Fruit fly (Drosophila melanogaster) whole organism, embryonic: ENCODE data around the gene CG42487.

Source experiments
- Antp ChIP-seq: fragments of 200-800 bp; sonication (Bioruptor generic); optimal IDR thresholded peaks from 3 replicates; lab custom pipeline; 2016; ENCODE audit warnings: missing biosample characterization, missing genetic modification characterization
- CG10543 ChIP-seq: fragments of 200-800 bp; sonication (Bioruptor generic); optimal IDR thresholded peaks from 3 replicates; lab custom pipeline; 2017; ENCODE audit warnings: missing biosample characterization, mild to moderate bottlenecking, missing genetic modification characterization, moderate library complexity
- CG11456 ChIP-seq: fragments of 200-800 bp; sonication (Bioruptor generic); IDR thresholded peaks from 3 replicates; pipeline ENCODE4 v1.3.6; 2022; ENCODE audit warnings: missing biosample characterization, missing genetic modification characterization
- CG11695 ChIP-seq: fragments of 200-800 bp; sonication (Bioruptor generic); IDR thresholded peaks from 3 replicates; pipeline ENCODE4 v1.3.6; 2022; ENCODE audit warnings: missing biosample characterization, missing genetic modification characterization
- CG12071 ChIP-seq: fragments of 200-800 bp; sonication (Bioruptor generic); optimal IDR thresholded peaks from 3 replicates; lab custom pipeline; 2018; ENCODE audit warnings: missing biosample characterization, mild to moderate bottlenecking, missing genetic modification characterization
- CG13775 ChIP-seq: fragments of 200-800 bp; sonication (Bioruptor generic); optimal IDR thresholded peaks from 3 replicates; lab custom pipeline; 2017; ENCODE audit warnings: missing biosample characterization, mild to moderate bottlenecking, missing genetic modification characterization
- CG14965 ChIP-seq: fragments of 200-800 bp; sonication (Bioruptor generic); optimal IDR thresholded peaks from 2 replicates; lab custom pipeline; 2016; ENCODE audit warnings: missing biosample characterization, missing genetic modification characterization, borderline replicate concordance
- CG17328 ChIP-seq: fragments of 200-800 bp; sonication (Bioruptor generic); IDR thresholded peaks from 2 replicates; pipeline ENCODE4 v1.3.6; 2022; ENCODE audit warnings: missing biosample characterization, missing genetic modification characterization
- CG18011 ChIP-seq: fragments of 200-800 bp; sonication (Bioruptor generic); optimal IDR thresholded peaks from 2 replicates; lab custom pipeline; 2017; ENCODE audit warnings: missing biosample characterization, missing genetic modification characterization, mild to moderate bottlenecking, moderate library complexity, missing genotype
- CG31365 ChIP-seq: fragments of 200-800 bp; sonication (Bioruptor generic); optimal IDR thresholded peaks from 2 replicates; lab custom pipeline; 2018; ENCODE audit warnings: missing biosample characterization, mild to moderate bottlenecking, missing genetic modification characterization
- CG3163 ChIP-seq: fragments of 200-800 bp; sonication (Bioruptor generic); optimal IDR thresholded peaks from 3 replicates; lab custom pipeline; 2016; ENCODE audit warnings: missing biosample characterization, missing genetic modification characterization
- CG43689 ChIP-seq: fragments of 200-800 bp; sonication (Bioruptor generic); IDR thresholded peaks from 2 replicates; pipeline ENCODE4 v1.3.6; 2022; ENCODE audit warnings: missing biosample characterization, missing genetic modification characterization
- CG6175 ChIP-seq: fragments of 200-800 bp; sonication (Bioruptor generic); IDR thresholded peaks from 3 replicates; pipeline ENCODE4 v1.3.6; 2022; ENCODE audit warnings: missing biosample characterization, missing genetic modification characterization
- CG7786 ChIP-seq: fragments of 200-800 bp; sonication (Bioruptor generic); optimal IDR thresholded peaks from 2 replicates; lab custom pipeline; 2016; ENCODE audit warnings: missing biosample characterization, missing genetic modification characterization
- CG7987 ChIP-seq: fragments of 200-800 bp; sonication (Bioruptor generic); optimal IDR thresholded peaks from 2 replicates; lab custom pipeline; 2018; ENCODE audit warnings: missing biosample characterization, mild to moderate bottlenecking, missing genetic modification characterization, moderate library complexity
- CG8290 ChIP-seq, 3 experiments: fragments of 200-800 bp; sonication (Bioruptor generic); optimal IDR thresholded peaks; 2 replicates each; lab custom pipeline; 2016 to 2019; ENCODE audit warnings: missing biosample characterization in 3 of 3, missing genetic modification characterization in 3 of 3, mild to moderate bottlenecking in 2 of 3, moderate library complexity in 1 of 3
- CG8944 ChIP-seq: fragments of 200-800 bp; sonication (Bioruptor generic); optimal IDR thresholded peaks from 3 replicates; lab custom pipeline; 2016; ENCODE audit warnings: missing biosample characterization, missing genetic modification characterization
- CG9932 ChIP-seq: fragments of 200-800 bp; sonication (Bioruptor generic); IDR thresholded peaks from 2 replicates; pipeline ENCODE4 v1.3.6; 2022; ENCODE audit warnings: missing biosample characterization, missing genetic modification characterization
- Dfd ChIP-seq, 2 experiments: fragments of >200 bp; optimal IDR thresholded peaks; 2 replicates each; lab custom pipeline; 2017; ENCODE audit warnings: missing biosample characterization in 2 of 2, missing genetic modification characterization in 2 of 2
- Drgx ChIP-seq: fragments of 200-800 bp; sonication (Bioruptor generic); IDR thresholded peaks from 2 replicates; pipeline ENCODE4 v1.3.6; 2022; ENCODE audit warnings: missing biosample characterization, missing genetic modification characterization
- Eip74EF ChIP-seq, 2 experiments: fragments of 200-800 bp in 1 of 2; fragments of >200 bp in 1 of 2; sonication (Bioruptor generic) in 1 of 2; optimal IDR thresholded peaks; 2 replicates each; lab custom pipeline; 2017 to 2019; ENCODE audit warnings: missing biosample characterization in 2 of 2, missing genetic modification characterization in 2 of 2, mild to moderate bottlenecking in 1 of 2, moderate library complexity in 1 of 2
- HmgZ ChIP-seq: fragments of 200-800 bp; sonication (Bioruptor generic); optimal IDR thresholded peaks from 2 replicates; lab custom pipeline; 2018; ENCODE audit warnings: missing biosample characterization, mild to moderate bottlenecking, missing genetic modification characterization
- Max ChIP-seq: fragments of 200-800 bp; sonication (Bioruptor generic); optimal IDR thresholded peaks from 2 replicates; lab custom pipeline; 2016; ENCODE audit warnings: missing biosample characterization, mild to moderate bottlenecking, missing genetic modification characterization
- Med ChIP-seq: fragments of 200-800 bp; sonication (Bioruptor generic); peaks from one replicate; lab custom pipeline; 2016; ENCODE audit warnings: missing biosample characterization, missing genetic modification characterization, mild to moderate bottlenecking, inconsistent platforms, moderate library complexity
- Rfx ChIP-seq: fragments of 200-800 bp; sonication (Bioruptor generic); IDR thresholded peaks from 2 replicates; pipeline ENCODE4 v1.3.6; 2022; ENCODE audit warnings: missing biosample characterization, missing genetic modification characterization
- Rx ChIP-seq: fragments of 200-800 bp; sonication (Bioruptor generic); IDR thresholded peaks from 2 replicates; pipeline ENCODE4 v1.3.6; 2022; ENCODE audit warnings: missing biosample characterization, missing genetic modification characterization
- Tbp ChIP-seq: fragments of >200 bp; optimal IDR thresholded peaks from 2 replicates; lab custom pipeline; 2018; ENCODE audit warnings: missing biosample characterization, missing genetic modification characterization
- ase ChIP-seq: fragments of 200-800 bp; sonication (Bioruptor generic); IDR thresholded peaks from 3 replicates; pipeline ENCODE4 v1.3.6; 2022; ENCODE audit warnings: missing biosample characterization, missing genetic modification characterization
- br ChIP-seq: fragments of >200 bp; optimal IDR thresholded peaks from 2 replicates; lab custom pipeline; 2017
- caup ChIP-seq: fragments of 200-800 bp; sonication (Bioruptor generic); optimal IDR thresholded peaks from 3 replicates; lab custom pipeline; 2017; ENCODE audit warnings: missing biosample characterization, mild to moderate bottlenecking, missing genetic modification characterization, moderate library complexity; ENCODE audit not compliant: severe bottlenecking
- chm ChIP-seq: fragments of 200-800 bp; sonication (Bioruptor generic); IDR thresholded peaks from 2 replicates; pipeline ENCODE4 v1.3.6; 2022; ENCODE audit warnings: missing biosample characterization, missing genetic modification characterization
- corto ChIP-seq: fragments of 200-800 bp; sonication (Bioruptor generic); optimal IDR thresholded peaks from 2 replicates; lab custom pipeline; 2016; ENCODE audit warnings: missing biosample characterization, mild to moderate bottlenecking, missing genetic modification characterization, moderate library complexity
- cwo ChIP-seq: fragments of 200-800 bp; sonication (Bioruptor generic); optimal IDR thresholded peaks from 3 replicates; lab custom pipeline; 2017; ENCODE audit warnings: missing biosample characterization, missing genetic modification characterization, mild to moderate bottlenecking, moderate library complexity, missing genetic modification reagents
- gce ChIP-seq: fragments of 200-800 bp; sonication (Bioruptor generic); IDR thresholded peaks from 3 replicates; pipeline ENCODE4 v1.3.6; 2022; ENCODE audit warnings: missing biosample characterization, missing genetic modification characterization
- gt ChIP-seq: fragments of 200-800 bp; sonication (Bioruptor generic); IDR thresholded peaks from 2 replicates; pipeline ENCODE4 v1.3.6; 2022; ENCODE audit warnings: missing biosample characterization, missing genetic modification characterization
- ham ChIP-seq: fragments of 200-800 bp; sonication (Bioruptor generic); IDR thresholded peaks from 2 replicates; pipeline ENCODE4 v1.3.6; 2022; ENCODE audit warnings: missing biosample characterization, missing genetic modification characterization
- hb ChIP-seq: fragments of 200-800 bp; sonication (Bioruptor generic); IDR thresholded peaks from 3 replicates; pipeline ENCODE4 v1.3.6; 2022; ENCODE audit warnings: missing biosample characterization, missing genetic modification characterization; ENCODE audit not compliant: partially characterized antibody
- inv ChIP-seq: fragments of 200-800 bp; sonication (Bioruptor generic); IDR thresholded peaks from 2 replicates; pipeline ENCODE4 v1.3.6; 2022; ENCODE audit warnings: missing biosample characterization, missing genetic modification characterization; ENCODE audit not compliant: partially characterized antibody
- jigr1 ChIP-seq: fragments of 200-800 bp; sonication (Bioruptor generic); IDR thresholded peaks from 3 replicates; pipeline ENCODE4 v1.3.6; 2022; ENCODE audit warnings: missing biosample characterization, missing genetic modification characterization
- kah ChIP-seq: fragments of 200-800 bp; sonication (Bioruptor generic); optimal IDR thresholded peaks from 2 replicates; lab custom pipeline; 2018; ENCODE audit warnings: missing biosample characterization, mild to moderate bottlenecking, missing genetic modification characterization
- ken ChIP-seq: fragments of 200-800 bp; sonication (Bioruptor generic); IDR thresholded peaks from 3 replicates; pipeline ENCODE4 v1.3.6; 2022; ENCODE audit warnings: missing biosample characterization, missing genetic modification characterization
- klu ChIP-seq: fragments of 200-800 bp; sonication (Bioruptor generic); IDR thresholded peaks from 2 replicates; pipeline ENCODE4 v1.3.6; 2022; ENCODE audit warnings: missing biosample characterization, missing genetic modification characterization
- p53 ChIP-seq: fragments of 200-800 bp; sonication (Bioruptor generic); optimal IDR thresholded peaks from 2 replicates; lab custom pipeline; 2016; ENCODE audit warnings: missing biosample characterization, missing genetic modification characterization
- prd ChIP-seq, 3 experiments: fragments of >200 bp in 2 of 3; fragments of 200-800 bp in 1 of 3; sonication (Bioruptor generic) in 1 of 3; optimal IDR thresholded peaks in 2 of 3; IDR thresholded peaks in 1 of 3; 2 replicates in 2 of 3; 3 replicates in 1 of 3; pipeline versions ENCODE4 v1.3.6 to Lab custom; 2017 to 2022; ENCODE audit warnings: missing biosample characterization in 1 of 3, missing genetic modification characterization in 1 of 3
- run ChIP-seq: fragments of 200-800 bp; sonication (Bioruptor generic); optimal IDR thresholded peaks from 3 replicates; lab custom pipeline; 2018; ENCODE audit warnings: missing biosample characterization, mild to moderate bottlenecking, missing genetic modification characterization
- slou ChIP-seq: fragments of 200-800 bp; sonication (Bioruptor generic); optimal IDR thresholded peaks from 3 replicates; lab custom pipeline; 2016; ENCODE audit warnings: missing biosample characterization, missing genetic modification characterization
- tin ChIP-seq: fragments of 200-800 bp; sonication (Bioruptor generic); optimal IDR thresholded peaks from 3 replicates; lab custom pipeline; 2016; ENCODE audit warnings: missing biosample characterization, missing genetic modification characterization
- wor ChIP-seq: fragments of 200-800 bp; sonication (Bioruptor generic); IDR thresholded peaks from 2 replicates; pipeline ENCODE4 v1.3.6; 2022; ENCODE audit warnings: missing biosample characterization, missing genetic modification characterization

The CG42487 gene

DNA sequence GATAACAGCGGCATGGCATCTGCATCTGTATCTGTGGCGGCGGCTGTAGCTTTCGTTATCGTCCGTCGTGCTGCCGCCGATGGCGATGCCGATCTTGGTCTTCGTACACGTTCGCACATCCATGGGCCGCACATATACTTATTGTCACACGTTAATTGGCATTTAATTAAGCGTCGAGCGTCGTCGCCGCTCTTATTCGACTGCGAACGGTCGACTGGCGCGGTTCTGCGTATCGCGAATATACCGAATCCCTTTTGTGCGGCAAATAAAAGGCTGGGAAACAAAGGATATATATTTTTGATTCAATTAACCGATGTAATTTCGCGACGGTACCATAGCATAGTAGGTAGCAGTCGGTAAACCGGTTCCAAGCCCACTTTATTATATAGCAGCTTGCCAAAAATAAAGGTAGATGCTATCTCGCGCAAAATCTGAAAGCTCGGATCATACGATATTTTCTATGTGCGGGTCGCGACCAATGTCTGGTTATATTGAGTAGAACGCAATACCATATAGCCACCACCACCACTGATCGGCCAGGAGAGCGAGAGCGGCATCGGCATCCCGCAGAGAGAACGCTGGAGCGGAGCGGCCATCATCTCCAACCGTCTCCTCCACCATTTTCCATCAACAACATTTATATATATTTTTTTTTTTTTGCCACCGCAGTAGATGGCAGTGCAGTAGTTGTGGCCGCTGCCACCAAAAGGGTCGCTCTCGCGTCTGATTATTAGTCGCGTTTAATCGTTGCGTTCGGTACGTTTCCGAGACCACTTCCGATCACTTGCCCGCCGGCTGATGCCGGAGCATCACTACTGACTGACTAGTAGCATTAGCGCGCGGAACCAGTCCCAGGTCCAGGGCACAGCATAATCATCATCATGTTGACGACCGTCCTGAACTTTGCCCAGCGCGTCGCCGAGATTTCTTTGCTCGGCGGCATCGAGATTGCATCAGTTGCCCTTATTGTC lies 33.8 kb downstream of the CG42487 start, which contains the start of gene mino (continued):
- TF ChIP-seq kah (GFP tag; lab: Kevin White, UChicago): peak; percentile 7
- no peak for TF ChIP-seq ase (GFP tag; lab: Robert Waterston, UW)
- TF ChIP-seq CG10543 (GFP tag; lab: Kevin White, UChicago): peak; percentile 83
- TF ChIP-seq HmgZ: no peak
- no peak for TF ChIP-seq Rx (GFP tag; lab: Robert Waterston, UW)
- no peak for TF ChIP-seq Eip74EF (GFP tag; optimal IDR thresholded peaks at IDR 0.05; lab: Kevin White, UChicago)
- no peak for TF ChIP-seq Drgx (GFP tag; lab: Robert Waterston, UW)
- no peak for TF ChIP-seq Max (GFP tag; lab: Kevin White, UChicago)
- TF ChIP-seq CG8290 (GFP tag; optimal IDR thresholded peaks at IDR 0.05; lab: Kevin White, UChicago): no peak
- no peak for TF ChIP-seq CG8290 (tag; optimal IDR thresholded peaks at IDR 0.05; lab: Kevin White, UChicago)
- no peak for TF ChIP-seq Antp (GFP tag; lab: Kevin White, UChicago)
- TF ChIP-seq CG6175 (GFP tag; lab: Robert Waterston, UW): 0 out of 3 replicates have a peak, but pooled peaks have one; percentile 50
- no peak for TF ChIP-seq br
- no peak for TF ChIP-seq corto (GFP tag; lab: Kevin White, UChicago)
- TF ChIP-seq hb (GFP tag; lab: Robert Waterston, UW): no peak
- TF ChIP-seq prd (optimal IDR thresholded peaks at IDR 0.05; lab: Kevin White, UChicago): no peak
- no peak for TF ChIP-seq prd (GFP tag; IDR thresholded peaks at IDR 0.05; lab: Robert Waterston, UW)
- TF ChIP-seq CG11695 (GFP tag; lab: Robert Waterston, UW): no peak
- TF ChIP-seq CG3163: no peak
- peak; percentile 20 for TF ChIP-seq CG13775 (GFP tag; lab: Kevin White, UChicago)
- no peak for TF ChIP-seq CG7786 (GFP tag; lab: Kevin White, UChicago)
- no peak for TF ChIP-seq gce (GFP tag; lab: Robert Waterston, UW)
- TF ChIP-seq p53 (GFP tag; lab: Kevin White, UChicago): no peak
- no peak for TF ChIP-seq tin
- TF ChIP-seq CG7987 (GFP tag; lab: Kevin White, UChicago): peak; percentile 67
- no peak for TF ChIP-seq inv
- TF ChIP-seq CG43689: 0 out of 2 replicates have a peak, but pooled peaks have one; percentile 6
- no peak for TF ChIP-seq CG18011
- TF ChIP-seq jigr1 (GFP tag; lab: Robert Waterston, UW): no peak
- no peak for TF ChIP-seq Tbp (GFP tag; lab: Kevin White, UChicago)
- no peak for TF ChIP-seq CG8944 (GFP tag; lab: Kevin White, UChicago)
- TF ChIP-seq caup (GFP tag; lab: Kevin White, UChicago): no peak
- TF ChIP-seq ken (GFP tag; lab: Robert Waterston, UW): 0 out of 3 replicates have a peak, but pooled peaks have one; percentile 21
- TF ChIP-seq slou (GFP tag; lab: Kevin White, UChicago): no peak
- no peak for TF ChIP-seq ham
- TF ChIP-seq Rfx (GFP tag; lab: Robert Waterston, UW): 0 out of 2 replicates have a peak, but pooled peaks have one; percentile 4
- no peak for TF ChIP-seq CG12071
- no peak for TF ChIP-seq run (tag; lab: Kevin White, UChicago)
- TF ChIP-seq cwo: peak; percentile 20
- TF ChIP-seq CG17328 (GFP tag; lab: Robert Waterston, UW): no peak
- no peak; the same call in 1 of the 2 replicates for TF ChIP-seq CG9932 (GFP tag; lab: Robert Waterston, UW)
- no peak for TF ChIP-seq chm (GFP tag; lab: Robert Waterston, UW)
- TF ChIP-seq CG31365 (tag; lab: Kevin White, UChicago): no peak
- TF ChIP-seq Dfd (GFP tag; optimal IDR thresholded peaks at IDR 0.05; lab: Kevin White, UChicago): no peak
- no peak for TF ChIP-seq CG11456 (GFP tag; lab: Robert Waterston, UW)
- TF ChIP-seq CG14965: no peak
- TF ChIP-seq wor: no peak
- no peak for TF ChIP-seq gt (GFP tag; lab: Robert Waterston, UW)
- no peak for TF ChIP-seq klu (GFP tag; lab: Robert Waterston, UW)
- TF ChIP-seq Med: peak; percentile 82
